Worm (Caenorhabditis elegans) whole organism, young adult: Measurements from ENCODE around the gene F13A7.7.

Experiments
- B0261.1 ChIP-seq: sonication (generic microtip); optimal IDR thresholded peaks from 2 replicates; lab custom pipeline; 2016; ENCODE audit warnings: mild to moderate bottlenecking, missing genetic modification characterization, moderate library complexity, missing compliant biosample characterization
- C17E4.6 ChIP-seq: fragments of 200-800 bp; sonication (Bioruptor generic); IDR thresholded peaks from 2 replicates; pipeline ENCODE4 v1.3.6; 2022; ENCODE audit warnings: missing genetic modification reagents, missing genetic modification characterization, missing compliant biosample characterization
- F10E7.11 ChIP-seq: sonication (generic microtip); optimal IDR thresholded peaks from 2 replicates; lab custom pipeline; 2017; ENCODE audit warnings: mild to moderate bottlenecking, missing genetic modification characterization, moderate library complexity, missing compliant biosample characterization
- F22D6.2 ChIP-seq: sonication (generic microtip); optimal IDR thresholded peaks from 2 replicates; lab custom pipeline; 2016; ENCODE audit warnings: mild to moderate bottlenecking, missing genetic modification characterization, missing compliant biosample characterization
- F33H1.4 ChIP-seq: fragments of 200-800 bp; sonication (Bioruptor generic); IDR thresholded peaks from 2 replicates; pipeline ENCODE4 v1.3.6; 2022; ENCODE audit warnings: missing genetic modification reagents, missing genetic modification characterization, missing compliant biosample characterization
- F55B11.4 ChIP-seq: sonication (generic microtip); optimal IDR thresholded peaks from 2 replicates; lab custom pipeline; 2016; ENCODE audit warnings: missing compliant biosample characterization, missing genetic modification characterization, borderline replicate concordance; ENCODE audit not compliant: insufficient read depth
- K11D2.4 ChIP-seq: fragments of 200-800 bp; sonication (Bioruptor generic); IDR thresholded peaks from 2 replicates; pipeline ENCODE4 v1.3.6; 2022; ENCODE audit warnings: missing genetic modification reagents, missing genetic modification characterization, missing compliant biosample characterization
- K12H6.12 ChIP-seq: fragments of 200-800 bp; sonication (Bioruptor generic); optimal IDR thresholded peaks from 2 replicates; lab custom pipeline; 2018; ENCODE audit warnings: mild to moderate bottlenecking, missing genetic modification characterization, missing compliant biosample characterization
- Y53F4B.3 ChIP-seq: fragments of 200-800 bp; sonication (Bioruptor generic); IDR thresholded peaks from 2 replicates; pipeline ENCODE4 v1.3.6; 2022; ENCODE audit warnings: missing genetic modification reagents, missing genetic modification characterization, missing compliant biosample characterization
- Y53G8AR.9 ChIP-seq: fragments of 200-800 bp; sonication (Bioruptor generic); conservative IDR thresholded peaks from 2 replicates; pipeline ENCODE4 v1.3.6; 2022; ENCODE audit warnings: missing genetic modification reagents, missing genetic modification characterization, missing compliant biosample characterization
- athp-1 ChIP-seq: sonication (generic microtip); optimal IDR thresholded peaks from 2 replicates; lab custom pipeline; 2017; ENCODE audit warnings: mild to moderate bottlenecking, missing genetic modification characterization, missing compliant biosample characterization
- bed-2 ChIP-seq: fragments of 200-800 bp; sonication (Bioruptor generic); IDR thresholded peaks from 2 replicates; pipeline ENCODE4 v1.3.6; 2022; ENCODE audit warnings: missing genetic modification reagents, missing genetic modification characterization, missing compliant biosample characterization
- ccch-3 ChIP-seq: fragments of 200-800 bp; sonication (Bioruptor generic); optimal IDR thresholded peaks from 2 replicates; lab custom pipeline; 2018; ENCODE audit warnings: mild to moderate bottlenecking, missing genetic modification characterization, missing compliant biosample characterization
- cebp-1 ChIP-seq, 2 experiments: fragments of 200-800 bp in 1 of 2; sonication (Bioruptor generic) in 1 of 2; sonication (generic microtip) in 1 of 2; IDR thresholded peaks in 1 of 2; optimal IDR thresholded peaks in 1 of 2; 2 replicates each; pipeline versions ENCODE4 v1.3.6 to Lab custom; 2017 to 2022; ENCODE audit warnings: missing compliant biosample characterization in 2 of 2, missing genetic modification characterization in 2 of 2, mild to moderate bottlenecking in 1 of 2, missing genetic modification reagents in 1 of 2, moderate library complexity in 1 of 2
- ceh-40 ChIP-seq: fragments of 200-800 bp; sonication (Bioruptor generic); IDR thresholded peaks from 2 replicates; pipeline ENCODE4 v1.3.6; 2022; ENCODE audit warnings: missing genetic modification characterization, missing compliant biosample characterization
- ceh-91 ChIP-seq: fragments of 200-800 bp; sonication (Bioruptor generic); IDR thresholded peaks from 2 replicates; pipeline ENCODE4 v1.3.6; 2022; ENCODE audit warnings: missing genetic modification reagents, missing genetic modification characterization, missing compliant biosample characterization
- die-1 ChIP-seq: sonication (generic microtip); optimal IDR thresholded peaks from 2 replicates; lab custom pipeline; 2016; ENCODE audit warnings: missing genotype, mild to moderate bottlenecking, missing genetic modification characterization, missing compliant biosample characterization
- egrh-3 ChIP-seq: fragments of 200-800 bp; sonication (Bioruptor generic); IDR thresholded peaks from 2 replicates; pipeline ENCODE4 v1.3.6; 2022; ENCODE audit warnings: missing genetic modification reagents, missing genetic modification characterization, missing compliant biosample characterization
- ekl-4 ChIP-seq: fragments of 200-800 bp; sonication (Bioruptor generic); IDR thresholded peaks from 2 replicates; pipeline ENCODE4 v1.3.6; 2022; ENCODE audit warnings: missing genetic modification reagents, missing genetic modification characterization, missing compliant biosample characterization
- fkh-3 ChIP-seq: sonication (generic microtip); optimal IDR thresholded peaks from 2 replicates; lab custom pipeline; 2016; ENCODE audit warnings: mild to moderate bottlenecking, missing genetic modification characterization, missing compliant biosample characterization
- hlh-26 ChIP-seq: fragments of 200-800 bp; sonication (Bioruptor generic); conservative IDR thresholded peaks from 2 replicates; pipeline ENCODE4 v1.3.6; 2022; ENCODE audit warnings: missing genetic modification reagents, missing genetic modification characterization, missing compliant biosample characterization
- hmg-20 ChIP-seq: fragments of 200-800 bp; sonication (Bioruptor generic); IDR thresholded peaks from 2 replicates; pipeline ENCODE4 v1.3.6; 2022; ENCODE audit warnings: missing genetic modification reagents, missing genetic modification characterization, missing compliant biosample characterization
- hsf-1 ChIP-seq: fragments of 200-800 bp; sonication (Bioruptor generic); IDR thresholded peaks from 2 replicates; pipeline ENCODE4 v1.3.6; 2022; ENCODE audit warnings: missing genetic modification reagents, missing genetic modification characterization, missing compliant biosample characterization
- let-607 ChIP-seq, 2 experiments: fragments of 200-800 bp in 1 of 2; sonication (Bioruptor generic) in 1 of 2; sonication (generic microtip) in 1 of 2; optimal IDR thresholded peaks; 2 replicates each; lab custom pipeline; 2016 to 2018; ENCODE audit warnings: mild to moderate bottlenecking in 2 of 2, missing compliant biosample characterization in 2 of 2, missing genetic modification characterization in 2 of 2, moderate library complexity in 2 of 2, missing genotype in 1 of 2
- lin-40 ChIP-seq: sonication (generic microtip); optimal IDR thresholded peaks from 2 replicates; lab custom pipeline; 2016; ENCODE audit warnings: missing genetic modification characterization, mild to moderate bottlenecking, missing compliant biosample characterization, missing genotype, missing genetic modification reagents
- madf-8 ChIP-seq: fragments of 200-800 bp; sonication (Bioruptor generic); conservative IDR thresholded peaks from 2 replicates; pipeline ENCODE4 v1.3.6; 2022; ENCODE audit warnings: missing genetic modification reagents, missing genetic modification characterization, missing compliant biosample characterization
- nhr-179 ChIP-seq: sonication (generic microtip); optimal IDR thresholded peaks from 2 replicates; lab custom pipeline; 2016; ENCODE audit warnings: mild to moderate bottlenecking, missing genetic modification characterization, missing compliant biosample characterization
- pha-4 ChIP-seq: fragments of 150-350 bp; sonication (generic microtip); optimal IDR thresholded peaks from 2 replicates; lab custom pipeline; 2014; ENCODE audit warnings: missing biosample characterization, missing genetic modification reagents, missing genetic modification characterization
- rcor-1 ChIP-seq: fragments of 200-800 bp; sonication (Bioruptor generic); IDR thresholded peaks from 2 replicates; pipeline ENCODE4 v1.3.6; 2022; ENCODE audit warnings: missing genetic modification reagents, missing genetic modification characterization, missing compliant biosample characterization
- rec-8 ChIP-seq, 2 experiments: sonication (generic microtip); optimal IDR thresholded peaks; 2 replicates each; lab custom pipeline; 2016; ENCODE audit warnings: mild to moderate bottlenecking in 2 of 2, missing genetic modification characterization in 2 of 2, missing genetic modification reagents in 2 of 2, missing genotype in 2 of 2, missing biosample characterization in 1 of 2, missing compliant biosample characterization in 1 of 2, moderate library complexity in 1 of 2
- sdz-38 ChIP-seq: sonication (generic microtip); optimal IDR thresholded peaks from 2 replicates; lab custom pipeline; 2016; ENCODE audit warnings: missing genotype, missing genetic modification characterization, missing compliant biosample characterization
- sea-2 ChIP-seq: fragments of 200-800 bp; sonication (Bioruptor generic); IDR thresholded peaks from 2 replicates; pipeline ENCODE4 v1.3.6; 2022; ENCODE audit warnings: missing genetic modification characterization, missing compliant biosample characterization
- somi-1 ChIP-seq: fragments of 200-800 bp; sonication (Bioruptor generic); optimal IDR thresholded peaks from 2 replicates; lab custom pipeline; 2018; ENCODE audit warnings: mild to moderate bottlenecking, missing genetic modification characterization, missing compliant biosample characterization
- sptf-2 ChIP-seq: fragments of 200-800 bp; sonication (Bioruptor generic); optimal IDR thresholded peaks from 2 replicates; lab custom pipeline; 2018; ENCODE audit warnings: mild to moderate bottlenecking, missing genetic modification characterization, missing compliant biosample characterization
- zfh-2 ChIP-seq: fragments of 200-800 bp; sonication (Bioruptor generic); conservative IDR thresholded peaks from 2 replicates; pipeline ENCODE4 v1.3.6; 2022; ENCODE audit warnings: missing genetic modification reagents, missing genetic modification characterization, missing compliant biosample characterization
- ztf-25 ChIP-seq: fragments of 200-800 bp; sonication (Bioruptor generic); IDR thresholded peaks from 2 replicates; pipeline ENCODE4 v1.3.6; 2022; ENCODE audit warnings: missing genetic modification reagents, missing genetic modification characterization, missing compliant biosample characterization
- ztf-6 ChIP-seq: fragments of 200-800 bp; sonication (Bioruptor generic); IDR thresholded peaks from 2 replicates; pipeline ENCODE4 v1.3.6; 2022; ENCODE audit warnings: missing genetic modification reagents, missing genetic modification characterization, missing compliant biosample characterization

Gene F13A7.7

DNA sequence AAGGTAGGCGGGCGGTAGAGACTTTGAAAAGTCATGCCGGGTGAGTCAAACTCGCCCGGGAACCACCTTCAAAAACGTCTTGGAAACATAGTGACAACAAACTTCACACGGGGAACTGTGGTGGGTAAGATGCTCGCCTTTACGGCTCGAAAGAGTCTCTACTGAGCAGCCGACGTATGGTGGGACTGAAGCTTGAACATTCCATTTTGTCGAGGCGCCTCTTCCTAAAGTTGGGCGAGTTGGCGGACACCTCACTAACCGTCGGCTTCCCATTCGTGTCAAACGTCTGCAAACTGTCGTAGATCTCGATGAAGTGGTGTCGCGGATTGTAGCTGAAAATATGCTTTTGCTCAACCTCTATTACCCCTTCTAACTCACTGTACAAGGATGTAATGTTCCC is 680 bp downstream of the F13A7.7 start:
- TF ChIP-seq bed-2 (no peak), B0261.1 (no peak), lin-40 (tag; lab: Kevin White, UChicago) (no peak), ccch-3 (no peak), Y53F4B.3 (GFP tag; lab: Robert Waterston, UW) (no peak), F33H1.4 (GFP tag; lab: Robert Waterston, UW) (no peak), madf-8 (GFP tag; lab: Robert Waterston, UW) (no peak), somi-1 (GFP tag; lab: Kevin White, UChicago) (no peak), athp-1 (tag; lab: Kevin White, UChicago) (no peak), sdz-38 (tag; lab: Kevin White, UChicago) (no peak), sea-2 (GFP tag; lab: Robert Waterston, UW) (no peak), die-1 (tag; lab: Kevin White, UChicago) (no peak), hmg-20 (no peak), F55B11.4 (tag; lab: Kevin White, UChicago) (no peak), rcor-1 (GFP tag; lab: Robert Waterston, UW) (no peak), rec-8 (tag; optimal IDR thresholded peaks at IDR 0.05; lab: Kevin White, UChicago) (no peak), ceh-40 (GFP tag; lab: Robert Waterston, UW) (no peak)

DNA sequence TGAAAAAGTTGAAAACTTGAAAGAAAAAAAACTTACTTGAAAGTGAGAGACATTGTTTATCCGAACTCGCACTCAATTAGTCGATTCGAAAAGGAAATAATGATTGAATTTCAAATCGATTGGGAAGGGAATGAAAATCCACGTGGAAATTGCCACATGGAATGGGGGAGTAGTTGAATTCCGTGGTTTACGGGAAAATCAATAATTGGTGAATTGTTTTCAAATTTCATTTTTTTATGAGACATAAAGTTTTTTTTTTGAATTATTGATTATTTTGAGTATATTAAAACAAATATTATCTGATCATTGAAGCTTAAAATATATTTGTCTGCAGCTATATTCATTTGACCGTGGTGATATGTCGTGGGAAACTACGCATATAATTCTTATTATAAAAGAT is 5.8 kb downstream of the F13A7.7 start, which contains the start of gene F13A7.1:
TSS of gene F13A7.1 (minus strand) at position 101 of the 400 bp plus-strand sequence.
- no peak for TF ChIP-seq let-607 (tag; optimal IDR thresholded peaks at IDR 0.05; lab: Kevin White, UChicago)
- TF ChIP-seq sptf-2 (GFP tag; lab: Kevin White, UChicago), result no peak
- no peak for TF ChIP-seq pha-4
- TF ChIP-seq K11D2.4, result no peak
- no peak for TF ChIP-seq F10E7.11
- TF ChIP-seq ceh-91 (GFP tag; lab: Robert Waterston, UW), result no peak
- no peak for TF ChIP-seq hlh-26
- no peak for TF ChIP-seq ztf-25
- no peak for TF ChIP-seq ztf-6 (GFP tag; lab: Robert Waterston, UW)
- TF ChIP-seq F22D6.2 (tag; lab: Kevin White, UChicago), result no peak
- no peak for TF ChIP-seq hsf-1 (GFP tag; lab: Robert Waterston, UW)
- no peak for TF ChIP-seq Y53G8AR.9 (GFP tag; lab: Robert Waterston, UW)
- TF ChIP-seq ekl-4 (GFP tag; lab: Robert Waterston, UW), result no peak
- TF ChIP-seq cebp-1 (GFP tag; IDR thresholded peaks at IDR 0.05; lab: Robert Waterston, UW), result no peak
- TF ChIP-seq cebp-1 (tag; optimal IDR thresholded peaks at IDR 0.05; lab: Kevin White, UChicago), result no peak
- TF ChIP-seq nhr-179 (tag; lab: Kevin White, UChicago), result no peak
- TF ChIP-seq, all 124 proteins: peak for 0

DNA sequence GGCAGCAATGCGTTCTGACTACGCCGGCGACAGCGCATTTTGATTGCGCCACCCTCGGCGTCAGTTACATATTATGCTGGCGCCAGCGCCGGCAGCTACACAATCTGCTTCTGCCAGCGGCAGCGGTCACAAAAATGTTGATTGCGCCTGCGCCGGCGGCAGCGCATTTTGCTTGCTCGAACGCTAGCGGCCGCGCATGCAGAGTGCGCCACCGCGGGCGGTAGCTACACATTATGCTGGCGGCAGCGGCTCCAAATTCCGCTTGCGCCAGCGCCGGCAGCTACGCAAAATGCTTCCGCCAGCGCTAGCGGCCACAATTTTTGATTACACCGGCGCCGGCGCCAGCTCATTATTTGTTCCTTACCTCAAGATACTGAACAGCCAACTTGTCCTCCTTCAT is 6.4 kb downstream of the F13A7.7 start:
- TF ChIP-seq zfh-2 (GFP tag; lab: Robert Waterston, UW) (peak; percentile 68), fkh-3 (tag; lab: Kevin White, UChicago) (peak; percentile 5), C17E4.6 (0 out of 2 replicates have a peak, but pooled peaks have one; percentile 46), egrh-3 (GFP tag; lab: Robert Waterston, UW) (peak; percentile 64; the same call in 1 of the 2 replicates), K12H6.12 (tag; lab: Kevin White, UChicago) (no peak)
